Worm (Caenorhabditis elegans) whole organism, L1 larva: ENCODE measurements around the gene srt-47.

Experiments used
- aly-2 ChIP-seq: fragments of 150-350 bp; optimal IDR thresholded peaks from 2 replicates; lab custom pipeline; 2014; ENCODE audit warnings: missing biosample characterization, missing genetic modification characterization
- nhr-12 ChIP-seq: sonication (generic microtip); optimal IDR thresholded peaks from 2 replicates; lab custom pipeline; 2017; ENCODE audit warnings: missing biosample characterization, missing genetic modification characterization
- nhr-237 ChIP-seq: fragments of 150-350 bp; optimal IDR thresholded peaks from 2 replicates; lab custom pipeline; 2014; ENCODE audit warnings: missing biosample characterization, missing genetic modification characterization
- nhr-76 ChIP-seq: sonication (generic microtip); optimal IDR thresholded peaks from 2 replicates; lab custom pipeline; 2017; ENCODE audit warnings: missing biosample characterization, missing genetic modification characterization
- snpc-4 ChIP-seq: fragments of 150-350 bp; optimal IDR thresholded peaks from 2 replicates; lab custom pipeline; 2014; ENCODE audit warnings: missing biosample characterization, missing genetic modification characterization
- snu-23 ChIP-seq: sonication (generic microtip); optimal IDR thresholded peaks from 2 replicates; lab custom pipeline; 2016; ENCODE audit warnings: missing genetic modification characterization, missing compliant biosample characterization
- tbx-2 ChIP-seq: sonication (generic microtip); optimal IDR thresholded peaks from 2 replicates; lab custom pipeline; 2016; ENCODE audit warnings: missing genetic modification characterization, missing compliant biosample characterization

ce11 chrIV:15065653-15066052, 12.5 kb upstream of the srt-47 start, which contains the start of gene Y41E3.18:
- TF ChIP-seq snpc-4 (tag; lab: Kevin White, UChicago): no peak
- no peak for TF ChIP-seq nhr-76 (tag; lab: Kevin White, UChicago)
- no peak for TF ChIP-seq nhr-237
- TF ChIP-seq aly-2: no peak
- no peak for TF ChIP-seq nhr-12 (tag; lab: Kevin White, UChicago)
- TF ChIP-seq snu-23 (GFP tag; lab: Kevin White, UChicago): no peak
- TF ChIP-seq tbx-2 (tag; lab: Kevin White, UChicago): no peak
